Fruit fly (Drosophila melanogaster) whole organism, embryonic: Measurements from ENCODE around the gene Plod.

Experiments used
- Atf-2 ChIP-seq: fragments of 200-800 bp; sonication (Bioruptor generic); optimal IDR thresholded peaks from 2 replicates; lab custom pipeline; 2016; ENCODE audit warnings: missing biosample characterization, missing genetic modification characterization
- BEAF-32 ChIP-seq: fragments of 200-800 bp; sonication (Bioruptor generic); optimal IDR thresholded peaks from 3 replicates; lab custom pipeline; 2017; ENCODE audit warnings: missing biosample characterization, missing genetic modification characterization, mild to moderate bottlenecking, moderate library complexity, missing genetic modification reagents
- CG10431 ChIP-seq: fragments of 200-800 bp; sonication (Bioruptor generic); optimal IDR thresholded peaks from 3 replicates; lab custom pipeline; 2018; ENCODE audit warnings: missing biosample characterization, mild to moderate bottlenecking, missing genetic modification characterization
- CG11696 ChIP-seq: fragments of 200-800 bp; sonication (Bioruptor generic); IDR thresholded peaks from 2 replicates; pipeline ENCODE4 v1.3.6; 2022; ENCODE audit warnings: missing biosample characterization, missing genetic modification characterization
- CG12104 ChIP-seq: fragments of 200-800 bp; sonication (Bioruptor generic); optimal IDR thresholded peaks from 3 replicates; lab custom pipeline; 2016; ENCODE audit warnings: missing biosample characterization, missing genetic modification characterization
- CG12299 ChIP-seq: fragments of 200-800 bp; sonication (Bioruptor generic); optimal IDR thresholded peaks from 2 replicates; lab custom pipeline; 2018; ENCODE audit warnings: missing biosample characterization, mild to moderate bottlenecking, missing genetic modification characterization
- CG13424 ChIP-seq: fragments of 200-800 bp; sonication (Bioruptor generic); optimal IDR thresholded peaks from 2 replicates; lab custom pipeline; 2019; ENCODE audit warnings: missing biosample characterization, mild to moderate bottlenecking, missing genetic modification characterization, moderate library complexity
- CG14667 ChIP-seq: fragments of 200-800 bp; sonication (Bioruptor generic); IDR thresholded peaks from 2 replicates; pipeline ENCODE4 v1.3.6; 2022; ENCODE audit warnings: missing biosample characterization, missing genetic modification characterization
- CG14710 ChIP-seq: fragments of 200-800 bp; sonication (Bioruptor generic); optimal IDR thresholded peaks from 3 replicates; lab custom pipeline; 2019; ENCODE audit warnings: missing biosample characterization, mild to moderate bottlenecking, missing genetic modification characterization, moderate library complexity
- CG15073 ChIP-seq: fragments of 200-800 bp; sonication (Bioruptor generic); optimal IDR thresholded peaks from 2 replicates; lab custom pipeline; 2016; ENCODE audit warnings: missing biosample characterization, missing genetic modification characterization
- CG17912 ChIP-seq: fragments of 200-800 bp; sonication (Bioruptor generic); optimal IDR thresholded peaks from 2 replicates; lab custom pipeline; 2018; ENCODE audit warnings: missing biosample characterization, mild to moderate bottlenecking, missing genetic modification characterization
- CG18764 ChIP-seq: fragments of 200-800 bp; sonication (Bioruptor generic); optimal IDR thresholded peaks from 3 replicates; lab custom pipeline; 2016; ENCODE audit warnings: missing biosample characterization, missing genetic modification characterization
- CG2875 ChIP-seq: fragments of 200-800 bp; sonication (Bioruptor generic); optimal IDR thresholded peaks from 2 replicates; lab custom pipeline; 2017; ENCODE audit warnings: missing biosample characterization, mild to moderate bottlenecking, missing genetic modification characterization, missing genetic modification reagents
- CG31388 ChIP-seq: fragments of 200-800 bp; sonication (Bioruptor generic); optimal IDR thresholded peaks from 2 replicates; lab custom pipeline; 2016; ENCODE audit warnings: missing biosample characterization, missing genetic modification characterization
- CG32772 ChIP-seq: fragments of 200-800 bp; sonication (Bioruptor generic); IDR thresholded peaks from 2 replicates; pipeline ENCODE4 v1.3.6; 2022; ENCODE audit warnings: missing biosample characterization, missing genetic modification characterization
- CG3281 ChIP-seq: fragments of 200-800 bp; sonication (Bioruptor generic); optimal IDR thresholded peaks from 3 replicates; lab custom pipeline; 2017; ENCODE audit warnings: missing biosample characterization, mild to moderate bottlenecking, missing genetic modification characterization
- CG3838 ChIP-seq: fragments of 200-800 bp; sonication (Bioruptor generic); optimal IDR thresholded peaks from 3 replicates; lab custom pipeline; 2016; ENCODE audit warnings: missing biosample characterization, missing genetic modification characterization
- CG4730 ChIP-seq: fragments of 200-800 bp; sonication (Bioruptor generic); IDR thresholded peaks from 2 replicates; pipeline ENCODE4 v1.3.6; 2022; ENCODE audit warnings: missing biosample characterization, missing genetic modification characterization
- CG6175 ChIP-seq: fragments of 200-800 bp; sonication (Bioruptor generic); IDR thresholded peaks from 3 replicates; pipeline ENCODE4 v1.3.6; 2022; ENCODE audit warnings: missing biosample characterization, missing genetic modification characterization
- CG6254 ChIP-seq: fragments of 200-800 bp; sonication (Bioruptor generic); optimal IDR thresholded peaks from 3 replicates; lab custom pipeline; 2017; ENCODE audit warnings: mild to moderate bottlenecking, missing biosample characterization, missing genetic modification reagents, missing genetic modification characterization
- CG6791 ChIP-seq: fragments of 200-800 bp; sonication (Bioruptor generic); IDR thresholded peaks from 3 replicates; pipeline ENCODE4 v1.3.6; 2022; ENCODE audit warnings: missing biosample characterization, missing genetic modification characterization; ENCODE audit not compliant: partially characterized antibody
- CG8290 ChIP-seq, 3 experiments: fragments of 200-800 bp; sonication (Bioruptor generic); optimal IDR thresholded peaks; 2 replicates each; lab custom pipeline; 2016 to 2019; ENCODE audit warnings: missing biosample characterization in 3 of 3, missing genetic modification characterization in 3 of 3, mild to moderate bottlenecking in 2 of 3, moderate library complexity in 1 of 3
- CG9932 ChIP-seq: fragments of 200-800 bp; sonication (Bioruptor generic); IDR thresholded peaks from 2 replicates; pipeline ENCODE4 v1.3.6; 2022; ENCODE audit warnings: missing biosample characterization, missing genetic modification characterization
- Mrtf ChIP-seq: fragments of 200-800 bp; sonication (Bioruptor generic); IDR thresholded peaks from 3 replicates; pipeline ENCODE4 v1.3.6; 2022; ENCODE audit warnings: missing biosample characterization, missing genetic modification characterization
- NC2β ChIP-seq: fragments of 200-800 bp; sonication (Bioruptor generic); optimal IDR thresholded peaks from 2 replicates; lab custom pipeline; 2016; ENCODE audit warnings: missing biosample characterization, missing genetic modification characterization
- Nf-YC ChIP-seq: fragments of 200-800 bp; optimal IDR thresholded peaks from 3 replicates; lab custom pipeline; 2019; ENCODE audit warnings: missing biosample characterization, mild to moderate bottlenecking, missing genetic modification characterization, moderate library complexity
- Oaz ChIP-seq: fragments of 200-800 bp; sonication (Bioruptor generic); IDR thresholded peaks from 2 replicates; pipeline ENCODE4 v1.3.6; 2022; ENCODE audit warnings: missing biosample characterization, missing genetic modification characterization
- Taf1 ChIP-seq: fragments of 200-800 bp; sonication (Bioruptor generic); IDR thresholded peaks from 2 replicates; pipeline ENCODE4 v1.3.6; 2022; ENCODE audit warnings: missing biosample characterization, missing genetic modification characterization
- Vsx1 ChIP-seq: fragments of 200-800 bp; sonication (Bioruptor generic); optimal IDR thresholded peaks from 2 replicates; lab custom pipeline; 2017; ENCODE audit warnings: missing biosample characterization, mild to moderate bottlenecking, missing genetic modification characterization, missing genetic modification reagents
- ac ChIP-seq: fragments of 200-800 bp; sonication (Bioruptor generic); optimal IDR thresholded peaks from 3 replicates; lab custom pipeline; 2017; ENCODE audit warnings: missing biosample characterization, mild to moderate bottlenecking, missing genetic modification characterization
- al ChIP-seq: fragments of 200-800 bp; sonication (Bioruptor generic); IDR thresholded peaks from 2 replicates; pipeline ENCODE4 v1.3.6; 2022; ENCODE audit warnings: missing biosample characterization, missing genetic modification characterization
- da ChIP-seq: fragments of 200-800 bp; sonication (Bioruptor generic); optimal IDR thresholded peaks from 2 replicates; lab custom pipeline; 2016; ENCODE audit warnings: missing biosample characterization, missing genetic modification characterization
- dati ChIP-seq: fragments of 200-800 bp; sonication (Bioruptor generic); IDR thresholded peaks from 2 replicates; pipeline ENCODE4 v1.3.6; 2022; ENCODE audit warnings: missing biosample characterization, missing genetic modification characterization
- dysf ChIP-seq: fragments of 200-800 bp; sonication (Bioruptor generic); IDR thresholded peaks from 3 replicates; pipeline ENCODE4 v1.3.6; 2022; ENCODE audit warnings: missing biosample characterization, missing genetic modification characterization
- fd96Cb ChIP-seq: fragments of 200-800 bp; sonication (Bioruptor generic); optimal IDR thresholded peaks from 2 replicates; lab custom pipeline; 2018; ENCODE audit warnings: missing biosample characterization, mild to moderate bottlenecking, missing genetic modification characterization, moderate library complexity
- gem ChIP-seq: fragments of 200-800 bp; sonication (Bioruptor generic); optimal IDR thresholded peaks from 2 replicates; lab custom pipeline; 2019; ENCODE audit warnings: missing biosample characterization, mild to moderate bottlenecking, missing genetic modification characterization, moderate library complexity
- h ChIP-seq: fragments of >200 bp; optimal IDR thresholded peaks from 2 replicates; lab custom pipeline; 2017
- inv ChIP-seq: fragments of 200-800 bp; sonication (Bioruptor generic); IDR thresholded peaks from 2 replicates; pipeline ENCODE4 v1.3.6; 2022; ENCODE audit warnings: missing biosample characterization, missing genetic modification characterization; ENCODE audit not compliant: partially characterized antibody
- kni ChIP-seq: fragments of 200-800 bp; sonication (Bioruptor generic); optimal IDR thresholded peaks from 3 replicates; lab custom pipeline; 2017; ENCODE audit warnings: mild to moderate bottlenecking, missing biosample characterization, missing genetic modification reagents, missing genetic modification characterization
- nerfin-2 ChIP-seq: fragments of 200-800 bp; sonication (Bioruptor generic); IDR thresholded peaks from 2 replicates; pipeline ENCODE4 v1.3.6; 2022; ENCODE audit warnings: missing biosample characterization, missing genetic modification characterization; ENCODE audit not compliant: partially characterized antibody
- nom ChIP-seq: fragments of 200-800 bp; sonication (Bioruptor generic); optimal IDR thresholded peaks from 2 replicates; lab custom pipeline; 2017; ENCODE audit warnings: missing biosample characterization, missing genetic modification characterization, mild to moderate bottlenecking, moderate library complexity, missing genetic modification reagents
- phol ChIP-seq: fragments of 200-800 bp; sonication (Bioruptor generic); optimal IDR thresholded peaks from 3 replicates; lab custom pipeline; 2018; ENCODE audit warnings: missing biosample characterization, mild to moderate bottlenecking, missing genetic modification characterization, moderate library complexity
- pnt ChIP-seq: fragments of 200-800 bp; sonication (Bioruptor generic); optimal IDR thresholded peaks from 3 replicates; lab custom pipeline; 2016; ENCODE audit warnings: missing biosample characterization, missing genetic modification characterization
- pzg ChIP-seq: fragments of 200-800 bp; sonication (Bioruptor generic); optimal IDR thresholded peaks from 3 replicates; lab custom pipeline; 2018; ENCODE audit warnings: missing biosample characterization, mild to moderate bottlenecking, missing genetic modification characterization, moderate library complexity
- rib ChIP-seq: fragments of 200-800 bp; sonication (Bioruptor generic); IDR thresholded peaks from 2 replicates; pipeline ENCODE4 v1.3.6; 2022; ENCODE audit warnings: missing biosample characterization, missing genetic modification characterization
- sens-2 ChIP-seq: fragments of 200-800 bp; sonication (Bioruptor generic); IDR thresholded peaks from 2 replicates; pipeline ENCODE4 v1.3.6; 2022; ENCODE audit warnings: missing biosample characterization, missing genetic modification characterization
- sr ChIP-seq: fragments of 200-800 bp; sonication (Bioruptor generic); IDR thresholded peaks from 3 replicates; pipeline ENCODE4 v1.3.6; 2022; ENCODE audit warnings: missing biosample characterization, missing genetic modification characterization
- stwl ChIP-seq: fragments of 200-800 bp; sonication (Bioruptor generic); optimal IDR thresholded peaks from 3 replicates; lab custom pipeline; 2018; ENCODE audit warnings: missing biosample characterization, mild to moderate bottlenecking, missing genetic modification characterization, moderate library complexity

Plod gene

dm6 chr3L:11216219-11216618 is 10.4 kb upstream of the Plod start (continued):
- TF ChIP-seq CG11696 (GFP tag; lab: Robert Waterston, UW) = peak; percentile 67
- no peak for TF ChIP-seq sr (GFP tag; lab: Robert Waterston, UW)
- TF ChIP-seq Vsx1 = no peak
- TF ChIP-seq phol (tag; lab: Kevin White, UChicago) = no peak
- no peak for TF ChIP-seq rib
- no peak for TF ChIP-seq da
- no peak for TF ChIP-seq sens-2 (GFP tag; lab: Robert Waterston, UW)
- no peak for TF ChIP-seq CG31388 (GFP tag; lab: Kevin White, UChicago)

- TF ChIP-seq CG6254 (peak; percentile 81), gem (tag; lab: Kevin White, UChicago) (peak; percentile 92), CG12104 (GFP tag; lab: Kevin White, UChicago) (peak; percentile 84), CG9932 (GFP tag; lab: Robert Waterston, UW) (peak; percentile 89), CG8290 (GFP tag; optimal IDR thresholded peaks at IDR 0.05; lab: Kevin White, UChicago) (peak; percentile 30), CG8290 (tag; optimal IDR thresholded peaks at IDR 0.05; lab: Kevin White, UChicago) (peak; percentile 26 to 93), BEAF-32 (GFP tag; lab: Kevin White, UChicago) (no peak), CG6175 (GFP tag; lab: Robert Waterston, UW) (peak; percentile 92), CG17912 (no peak), dysf (GFP tag; lab: Robert Waterston, UW) (peak; percentile 96), h (no peak), CG3838 (GFP tag; lab: Kevin White, UChicago) (peak; percentile 47), nom (GFP tag; lab: Kevin White, UChicago) (peak; percentile 61), dati (GFP tag; lab: Robert Waterston, UW) (peak; percentile 87), Oaz (GFP tag; lab: Robert Waterston, UW) (peak; percentile 78), CG3281 (GFP tag; lab: Kevin White, UChicago) (peak; percentile 90), CG32772 (GFP tag; lab: Robert Waterston, UW) (peak; percentile 86), ac (GFP tag; lab: Kevin White, UChicago) (no peak), inv (GFP tag; lab: Robert Waterston, UW) (no peak), Taf1 (peak; percentile 94), CG14710 (tag; lab: Kevin White, UChicago) (peak; percentile 70), nerfin-2 (GFP tag; lab: Robert Waterston, UW) (0 out of 2 replicates have a peak, but pooled peaks have one; percentile 34), CG13424 (tag; lab: Kevin White, UChicago) (peak; percentile 77), CG2875 (GFP tag; lab: Kevin White, UChicago) (peak; percentile 81), CG4730 (GFP tag; lab: Robert Waterston, UW) (peak; percentile 89), CG15073 (no peak), pzg (GFP tag; lab: Kevin White, UChicago) (peak; percentile 24), Nf-YC (tag; lab: Kevin White, UChicago) (peak; percentile 50), al (GFP tag; lab: Robert Waterston, UW) (peak; percentile 91), stwl (tag; lab: Kevin White, UChicago) (peak; percentile 27), fd96Cb (peak; percentile 79), NC2β (GFP tag; lab: Kevin White, UChicago) (peak; percentile 86), CG12299 (tag; lab: Kevin White, UChicago) (no peak), CG10431 (GFP tag; lab: Kevin White, UChicago) (peak; percentile 56), CG18764 (GFP tag; lab: Kevin White, UChicago) (peak; percentile 86), Atf-2 (GFP tag; lab: Kevin White, UChicago) (peak; percentile 78), CG6791 (no peak), Mrtf (peak; percentile 95), pnt (peak; percentile 82), kni (GFP tag; lab: Kevin White, UChicago) (peak; percentile 79), CG14667 (peak; percentile 86)
Observed at dm6 chr3L:11215244-11216121, 9.7 kb upstream of the Plod start.
